Worm (Caenorhabditis elegans) whole organism, young adult: ENCODE results near the gene glb-19.
A peak's percentile ranks its signal among the peaks of the same experiment; 100 is the strongest.

Experiments used
- B0019.2 ChIP-seq: fragments of 200-800 bp; sonication (Bioruptor generic); conservative IDR thresholded peaks from 2 replicates; pipeline ENCODE4 v1.3.6; 2022; ENCODE audit warnings: missing genetic modification reagents, missing genetic modification characterization, missing compliant biosample characterization
- B0035.1 ChIP-seq: sonication (generic microtip); optimal IDR thresholded peaks from 2 replicates; lab custom pipeline; 2016; ENCODE audit warnings: missing genetic modification characterization, mild to moderate bottlenecking, missing compliant biosample characterization, missing genotype, missing genetic modification reagents
- B0261.1 ChIP-seq: sonication (generic microtip); optimal IDR thresholded peaks from 2 replicates; lab custom pipeline; 2016; ENCODE audit warnings: mild to moderate bottlenecking, missing genetic modification characterization, moderate library complexity, missing compliant biosample characterization
- C17E4.6 ChIP-seq: fragments of 200-800 bp; sonication (Bioruptor generic); IDR thresholded peaks from 2 replicates; pipeline ENCODE4 v1.3.6; 2022; ENCODE audit warnings: missing genetic modification reagents, missing genetic modification characterization, missing compliant biosample characterization
- D2030.7 ChIP-seq: fragments of 200-800 bp; sonication (Bioruptor generic); IDR thresholded peaks from 2 replicates; pipeline ENCODE4 v1.3.6; 2022; ENCODE audit warnings: missing genetic modification reagents, missing genetic modification characterization, missing compliant biosample characterization
- F52B5.7 ChIP-seq: sonication (generic microtip); optimal IDR thresholded peaks from 2 replicates; lab custom pipeline; 2016; ENCODE audit warnings: mild to moderate bottlenecking, missing genetic modification characterization, missing compliant biosample characterization
- Y53G8AR.9 ChIP-seq: fragments of 200-800 bp; sonication (Bioruptor generic); conservative IDR thresholded peaks from 2 replicates; pipeline ENCODE4 v1.3.6; 2022; ENCODE audit warnings: missing genetic modification reagents, missing genetic modification characterization, missing compliant biosample characterization
- Y79H2A.3 ChIP-seq: fragments of 200-800 bp; sonication (Bioruptor generic); conservative IDR thresholded peaks from 2 replicates; pipeline ENCODE4 v1.3.6; 2022; ENCODE audit warnings: missing genetic modification reagents, missing genetic modification characterization, missing compliant biosample characterization
- Y95B8A.8 ChIP-seq: fragments of 200-800 bp; sonication (Bioruptor generic); IDR thresholded peaks from 2 replicates; pipeline ENCODE4 v1.3.6; 2022; ENCODE audit warnings: missing genetic modification reagents, missing genetic modification characterization, missing compliant biosample characterization
- aptf-3 ChIP-seq: fragments of 200-800 bp; sonication (Bioruptor generic); IDR thresholded peaks from 2 replicates; pipeline ENCODE4 v1.3.6; 2022; ENCODE audit warnings: missing genetic modification characterization, missing compliant biosample characterization
- atf-7 ChIP-seq: sonication (generic microtip); optimal IDR thresholded peaks from 2 replicates; lab custom pipeline; 2017; ENCODE audit warnings: mild to moderate bottlenecking, missing genetic modification characterization, missing compliant biosample characterization
- athp-1 ChIP-seq: sonication (generic microtip); optimal IDR thresholded peaks from 2 replicates; lab custom pipeline; 2017; ENCODE audit warnings: mild to moderate bottlenecking, missing genetic modification characterization, missing compliant biosample characterization
- attf-3 ChIP-seq: fragments of 200-800 bp; sonication (Bioruptor generic); conservative IDR thresholded peaks from 2 replicates; pipeline ENCODE4 v1.3.6; 2022; ENCODE audit warnings: missing genetic modification reagents, missing genetic modification characterization, missing compliant biosample characterization
- bed-1 ChIP-seq: fragments of 200-800 bp; sonication (Bioruptor generic); IDR thresholded peaks from 2 replicates; pipeline ENCODE4 v1.3.6; 2022; ENCODE audit warnings: missing genetic modification reagents, missing genetic modification characterization, missing compliant biosample characterization
- ceh-100 ChIP-seq: fragments of 200-800 bp; sonication (Bioruptor generic); IDR thresholded peaks from 2 replicates; pipeline ENCODE4 v1.3.6; 2022; ENCODE audit warnings: missing genetic modification reagents, missing genetic modification characterization, missing compliant biosample characterization
- ceh-40 ChIP-seq: fragments of 200-800 bp; sonication (Bioruptor generic); IDR thresholded peaks from 2 replicates; pipeline ENCODE4 v1.3.6; 2022; ENCODE audit warnings: missing genetic modification characterization, missing compliant biosample characterization
- dpff-1 ChIP-seq: sonication (generic microtip); optimal IDR thresholded peaks from 2 replicates; lab custom pipeline; 2017; ENCODE audit warnings: mild to moderate bottlenecking, missing genetic modification characterization, missing compliant biosample characterization
- dpl-1 ChIP-seq: fragments of 150-350 bp; optimal IDR thresholded peaks from 2 replicates; lab custom pipeline; 2014; ENCODE audit warnings: missing biosample characterization, missing genetic modification reagents, missing genetic modification characterization
- efl-1 ChIP-seq: fragments of 150-350 bp; optimal IDR thresholded peaks from 2 replicates; lab custom pipeline; 2014; ENCODE audit warnings: missing biosample characterization, missing genetic modification reagents, missing genetic modification characterization
- egl-44 ChIP-seq: fragments of 200-800 bp; sonication (Bioruptor generic); IDR thresholded peaks from 2 replicates; pipeline ENCODE4 v1.3.6; 2022; ENCODE audit warnings: missing genetic modification reagents, missing genetic modification characterization, missing compliant biosample characterization
- egrh-3 ChIP-seq: fragments of 200-800 bp; sonication (Bioruptor generic); IDR thresholded peaks from 2 replicates; pipeline ENCODE4 v1.3.6; 2022; ENCODE audit warnings: missing genetic modification reagents, missing genetic modification characterization, missing compliant biosample characterization
- ets-4 ChIP-seq: fragments of 200-800 bp; sonication (Bioruptor generic); optimal IDR thresholded peaks from 2 replicates; lab custom pipeline; 2018; ENCODE audit warnings: mild to moderate bottlenecking, missing genetic modification characterization, missing compliant biosample characterization
- hmg-1.2 ChIP-seq: fragments of 200-800 bp; sonication (Bioruptor generic); IDR thresholded peaks from 2 replicates; pipeline ENCODE4 v1.3.6; 2022; ENCODE audit warnings: missing genetic modification reagents, missing genetic modification characterization, missing compliant biosample characterization
- lag-1 ChIP-seq: fragments of 200-800 bp; sonication (Bioruptor generic); IDR thresholded peaks from 2 replicates; pipeline ENCODE4 v1.3.6; 2022; ENCODE audit warnings: missing genetic modification reagents, missing genetic modification characterization, missing compliant biosample characterization
- lin-26 ChIP-seq: fragments of 200-800 bp; sonication (Bioruptor generic); IDR thresholded peaks from 2 replicates; pipeline ENCODE4 v1.3.6; 2022; ENCODE audit warnings: missing genetic modification reagents, missing genetic modification characterization, missing compliant biosample characterization
- madf-3 ChIP-seq: fragments of 200-800 bp; sonication (Bioruptor generic); IDR thresholded peaks from 2 replicates; pipeline ENCODE4 v1.3.6; 2022; ENCODE audit warnings: missing genetic modification reagents, missing genetic modification characterization, missing compliant biosample characterization
- madf-8 ChIP-seq: fragments of 200-800 bp; sonication (Bioruptor generic); conservative IDR thresholded peaks from 2 replicates; pipeline ENCODE4 v1.3.6; 2022; ENCODE audit warnings: missing genetic modification reagents, missing genetic modification characterization, missing compliant biosample characterization
- mes-4 ChIP-seq: sonication (generic microtip); optimal IDR thresholded peaks from 2 replicates; lab custom pipeline; 2016; ENCODE audit warnings: missing genotype, missing genetic modification characterization, missing compliant biosample characterization
- nhr-179 ChIP-seq: sonication (generic microtip); optimal IDR thresholded peaks from 2 replicates; lab custom pipeline; 2016; ENCODE audit warnings: mild to moderate bottlenecking, missing genetic modification characterization, missing compliant biosample characterization
- nhr-80 ChIP-seq: sonication (generic microtip); optimal IDR thresholded peaks from 2 replicates; lab custom pipeline; 2016; ENCODE audit warnings: missing genetic modification characterization, missing compliant biosample characterization
- nhr-90 ChIP-seq: sonication (generic microtip); optimal IDR thresholded peaks from 2 replicates; lab custom pipeline; 2016; ENCODE audit warnings: missing genotype, mild to moderate bottlenecking, missing genetic modification characterization, missing compliant biosample characterization
- pbrm-1 ChIP-seq: fragments of 200-800 bp; sonication (Bioruptor generic); IDR thresholded peaks from 2 replicates; pipeline ENCODE4 v1.3.6; 2022; ENCODE audit warnings: missing genetic modification reagents, missing genetic modification characterization, missing compliant biosample characterization
- sea-2 ChIP-seq: fragments of 200-800 bp; sonication (Bioruptor generic); IDR thresholded peaks from 2 replicates; pipeline ENCODE4 v1.3.6; 2022; ENCODE audit warnings: missing genetic modification characterization, missing compliant biosample characterization
- snpc-3.4 ChIP-seq: sonication (generic microtip); optimal IDR thresholded peaks from 2 replicates; lab custom pipeline; 2017; ENCODE audit warnings: missing genetic modification characterization, mild to moderate bottlenecking, missing compliant biosample characterization, antibody characterized with exemption, moderate library complexity, missing genotype, missing genetic modification reagents
- tbp1 ChIP-seq: fragments of 200-800 bp; sonication (Bioruptor generic); optimal IDR thresholded peaks from 2 replicates; lab custom pipeline; 2018; ENCODE audit warnings: mild to moderate bottlenecking, missing genetic modification characterization, missing compliant biosample characterization
- zim-3 ChIP-seq: sonication (generic microtip); optimal IDR thresholded peaks from 2 replicates; lab custom pipeline; 2017; ENCODE audit warnings: mild to moderate bottlenecking, missing genetic modification characterization, moderate library complexity, missing compliant biosample characterization
- ztf-26 ChIP-seq: sonication (generic microtip); optimal IDR thresholded peaks from 2 replicates; lab custom pipeline; 2017; ENCODE audit warnings: missing genetic modification characterization, missing compliant biosample characterization

The glb-19 gene

DNA sequence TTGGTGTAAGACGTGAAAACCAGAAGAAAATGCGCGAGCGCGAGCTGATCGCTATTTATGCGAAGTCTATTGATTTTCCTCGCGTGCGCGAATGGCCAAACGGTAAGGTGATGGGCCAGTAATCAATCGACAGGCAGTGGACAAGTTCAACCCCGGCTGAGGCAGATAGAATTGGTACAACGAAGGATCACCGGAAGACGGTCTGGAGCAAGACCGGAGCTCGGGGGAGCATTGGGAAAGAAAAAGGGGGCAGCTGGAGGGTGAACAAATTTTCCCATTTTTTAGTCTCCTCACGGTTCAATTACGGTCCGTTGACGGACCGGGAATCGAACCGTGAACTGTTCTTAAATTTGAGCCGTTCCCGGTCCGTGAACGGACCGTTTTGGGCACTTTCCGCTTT, 4.4 kb upstream of the glb-19 start (continued):
- peak; percentile 41; the same call in 1 of the 2 replicates for TF ChIP-seq ceh-100 (GFP tag; lab: Robert Waterston, UW)
- TF ChIP-seq lin-26 (GFP tag; lab: Robert Waterston, UW), result peak; percentile 98
- TF ChIP-seq Y53G8AR.9 (GFP tag; lab: Robert Waterston, UW), result peak; percentile 63
- peak; percentile 60; the same call in 1 of the 2 replicates for TF ChIP-seq pbrm-1 (GFP tag; lab: Robert Waterston, UW)
- TF ChIP-seq egl-44 (GFP tag; lab: Robert Waterston, UW), result peak; percentile 86
- TF ChIP-seq hmg-1.2 (GFP tag; lab: Robert Waterston, UW), result peak; percentile 52
- TF ChIP-seq D2030.7 (GFP tag; lab: Robert Waterston, UW), result peak; percentile 82
- TF ChIP-seq Y79H2A.3 (GFP tag; lab: Robert Waterston, UW), result 0 out of 2 replicates have a peak, but pooled peaks have one; percentile 49
- TF ChIP-seq sea-2 (GFP tag; lab: Robert Waterston, UW), result peak; percentile 83; the same call in 1 of the 2 replicates
- 0 out of 2 replicates have a peak, but pooled peaks have one; percentile 84 for TF ChIP-seq bed-1 (GFP tag; lab: Robert Waterston, UW)
- 0 out of 2 replicates have a peak, but pooled peaks have one; percentile 28 for TF ChIP-seq Y95B8A.8 (GFP tag; lab: Robert Waterston, UW)
- 0 out of 2 replicates have a peak, but pooled peaks have one; percentile 30 for TF ChIP-seq B0019.2 (GFP tag; lab: Robert Waterston, UW)
- TF ChIP-seq aptf-3 (GFP tag; lab: Robert Waterston, UW), result peak; percentile 85
- peak; percentile 37; the same call in 1 of the 2 replicates for TF ChIP-seq attf-3 (GFP tag; lab: Robert Waterston, UW)
- TF ChIP-seq C17E4.6 (GFP tag; lab: Robert Waterston, UW), result 0 out of 2 replicates have a peak, but pooled peaks have one; percentile 30
- TF ChIP-seq madf-8 (GFP tag; lab: Robert Waterston, UW), result 0 out of 2 replicates have a peak, but pooled peaks have one; percentile 6
- TF ChIP-seq madf-3 (GFP tag; lab: Robert Waterston, UW), result peak; percentile 86

DNA sequence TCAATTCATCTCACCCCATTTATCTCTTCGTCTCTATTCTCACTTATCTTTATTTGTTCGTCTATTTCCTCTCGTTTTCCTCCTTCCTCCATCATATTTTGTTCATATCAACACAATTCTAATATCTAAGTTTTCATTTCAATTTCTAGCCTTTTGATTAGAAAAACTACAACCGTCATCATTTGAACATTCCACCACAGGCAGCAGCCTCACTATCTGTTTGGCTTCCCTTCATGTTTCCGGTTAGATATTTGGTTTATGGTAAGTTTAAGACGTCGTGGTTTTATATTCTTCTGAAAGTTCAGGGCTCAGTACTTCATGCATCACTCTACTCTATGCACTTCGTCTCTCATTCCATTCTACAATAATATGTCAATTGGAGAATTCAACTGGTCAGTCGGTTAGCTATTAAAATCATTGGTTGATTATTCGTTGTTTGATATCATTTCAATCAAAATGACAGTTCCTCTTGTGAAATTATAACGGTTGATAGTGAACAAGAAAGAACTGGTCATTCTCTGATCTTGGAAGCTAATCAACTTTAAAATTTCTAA, 2.9 kb upstream of the glb-19 start, which contains the start of gene K08C7.1:
TSS of gene K08C7.1 (plus strand) at position 43 of the 554 bp plus-strand sequence.
- no peak for TF ChIP-seq snpc-3.4 (tag; lab: Kevin White, UChicago)
- peak; percentile 25 for TF ChIP-seq atf-7 (tag; lab: Kevin White, UChicago)
- TF ChIP-seq C17E4.6 (GFP tag; lab: Robert Waterston, UW), result no peak
- TF ChIP-seq nhr-80, result peak; percentile 78
- TF ChIP-seq F52B5.7 (tag; lab: Kevin White, UChicago), result no peak
- no peak for TF ChIP-seq ets-4 (GFP tag; lab: Kevin White, UChicago)

DNA sequence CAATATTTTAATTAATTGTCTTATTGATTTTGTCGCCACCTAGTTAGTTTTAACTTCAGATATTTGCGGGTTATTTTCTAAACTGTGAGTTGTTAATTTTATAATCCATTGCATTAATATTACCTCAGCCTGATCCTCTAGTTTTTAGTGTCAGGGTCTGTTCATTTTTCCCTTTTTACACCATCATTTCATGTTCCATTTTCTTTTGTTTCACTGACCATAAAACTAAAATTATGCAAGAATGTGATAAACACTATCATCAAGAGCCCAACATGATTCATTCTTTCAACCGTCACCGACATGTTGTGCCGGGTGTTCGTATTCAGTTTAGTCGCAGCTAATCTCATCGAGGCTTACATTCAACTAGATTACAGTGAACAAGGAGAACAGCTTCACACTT, 15.0 kb downstream of the glb-19 start, which contains the start of gene F56C4.2:
TSS of gene F56C4.2 (plus strand) at position 301 of the 400 bp plus-strand sequence.
- TF ChIP-seq egrh-3 (GFP tag; lab: Robert Waterston, UW) (no peak), athp-1 (tag; lab: Kevin White, UChicago) (no peak), dpl-1 (GFP tag; lab: Kevin White, UChicago) (no peak), B0019.2 (GFP tag; lab: Robert Waterston, UW) (no peak), ztf-26 (no peak), efl-1 (GFP tag; lab: Kevin White, UChicago) (no peak), zim-3 (tag; lab: Kevin White, UChicago) (no peak), ceh-40 (GFP tag; lab: Robert Waterston, UW) (no peak), tbp1 (GFP tag; lab: Kevin White, UChicago) (no peak), Y53G8AR.9 (GFP tag; lab: Robert Waterston, UW) (no peak)

DNA sequence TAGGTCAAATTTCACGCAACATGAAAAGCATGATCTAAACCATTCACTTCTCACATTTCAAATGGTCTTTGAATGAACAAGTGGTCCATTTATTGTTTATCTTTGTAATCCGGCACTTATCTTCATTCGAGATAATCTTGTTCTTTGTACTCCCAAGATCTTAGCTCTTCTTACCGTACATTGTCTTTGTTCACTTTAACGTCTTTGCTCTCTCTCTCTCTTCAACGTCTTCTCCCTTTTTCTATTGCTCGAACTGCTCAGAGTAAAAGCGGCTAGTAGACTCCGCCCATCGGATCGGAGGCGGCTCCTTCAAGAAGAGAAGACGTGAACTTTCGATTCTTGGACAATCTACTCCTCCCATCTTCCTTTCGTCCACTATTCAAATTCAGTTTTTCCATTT, 17.3 kb downstream of the glb-19 start, which contains the start of gene F56C4.1:
TSS of gene F56C4.1 (plus strand) at position 301 of the 400 bp plus-strand sequence.
- TF ChIP-seq B0035.1 (tag; lab: Kevin White, UChicago), result no peak
- no peak for TF ChIP-seq nhr-90 (tag; lab: Kevin White, UChicago)
- no peak for TF ChIP-seq nhr-179 (tag; lab: Kevin White, UChicago)
- TF ChIP-seq lag-1, result no peak
- no peak for TF ChIP-seq mes-4 (tag; lab: Kevin White, UChicago)
- no peak for TF ChIP-seq hmg-1.2 (GFP tag; lab: Robert Waterston, UW)
- TF ChIP-seq dpff-1 (tag; lab: Kevin White, UChicago), result no peak
- no peak for TF ChIP-seq B0261.1 (tag; lab: Kevin White, UChicago)
